Fruit fly (Drosophila melanogaster) whole organism, embryonic: ENCODE results near the gene Chpf.

Experiments used
- CG10267 ChIP-seq: fragments of 200-800 bp; sonication (Bioruptor generic); optimal IDR thresholded peaks from 2 replicates; lab custom pipeline; 2018; ENCODE audit warnings: missing biosample characterization, mild to moderate bottlenecking, missing genetic modification characterization, moderate library complexity
- CG10431 ChIP-seq: fragments of 200-800 bp; sonication (Bioruptor generic); optimal IDR thresholded peaks from 3 replicates; lab custom pipeline; 2018; ENCODE audit warnings: missing biosample characterization, mild to moderate bottlenecking, missing genetic modification characterization
- CG10654 ChIP-seq: fragments of 200-800 bp; sonication (Bioruptor generic); optimal IDR thresholded peaks from 2 replicates; lab custom pipeline; 2016; ENCODE audit warnings: missing biosample characterization, missing genetic modification characterization
- CG10979 ChIP-seq: fragments of 200-800 bp; sonication (Bioruptor generic); optimal IDR thresholded peaks from 2 replicates; lab custom pipeline; 2018; ENCODE audit warnings: missing biosample characterization, mild to moderate bottlenecking, missing genetic modification characterization, moderate library complexity
- CG14014 ChIP-seq: fragments of 200-800 bp; sonication (Bioruptor generic); IDR thresholded peaks from 2 replicates; pipeline ENCODE4 v1.3.6; 2022; ENCODE audit warnings: missing biosample characterization, missing genetic modification characterization
- CG14860 ChIP-seq: fragments of 200-800 bp; sonication (Bioruptor generic); IDR thresholded peaks from 3 replicates; pipeline ENCODE4 v1.3.6; 2022; ENCODE audit warnings: missing biosample characterization, missing genetic modification characterization; ENCODE audit not compliant: partially characterized antibody
- CG15514 ChIP-seq: fragments of 200-800 bp; sonication (Bioruptor generic); optimal IDR thresholded peaks from 3 replicates; lab custom pipeline; 2017; ENCODE audit warnings: missing biosample characterization, missing genetic modification characterization, mild to moderate bottlenecking, moderate library complexity, missing genetic modification reagents
- CG15601 ChIP-seq: fragments of 200-800 bp; sonication (Bioruptor generic); optimal IDR thresholded peaks from 3 replicates; lab custom pipeline; 2019; ENCODE audit warnings: missing biosample characterization, mild to moderate bottlenecking, missing genetic modification characterization, moderate library complexity
- CG17829 ChIP-seq: fragments of 200-800 bp; optimal IDR thresholded peaks from 2 replicates; lab custom pipeline; 2019; ENCODE audit warnings: missing biosample characterization, mild to moderate bottlenecking, missing genetic modification characterization, moderate library complexity
- CG2712 ChIP-seq: fragments of 200-800 bp; optimal IDR thresholded peaks from 3 replicates; lab custom pipeline; 2019; ENCODE audit warnings: missing biosample characterization, mild to moderate bottlenecking, missing genetic modification characterization, moderate library complexity
- CG3065 ChIP-seq: fragments of 200-800 bp; sonication (Bioruptor generic); optimal IDR thresholded peaks from 2 replicates; lab custom pipeline; 2016; ENCODE audit warnings: missing biosample characterization, missing genetic modification characterization
- CG34376 ChIP-seq: fragments of 200-800 bp; sonication (Bioruptor generic); optimal IDR thresholded peaks from 2 replicates; lab custom pipeline; 2018; ENCODE audit warnings: missing biosample characterization, mild to moderate bottlenecking, missing genetic modification characterization
- CG43689 ChIP-seq: fragments of 200-800 bp; sonication (Bioruptor generic); IDR thresholded peaks from 2 replicates; pipeline ENCODE4 v1.3.6; 2022; ENCODE audit warnings: missing biosample characterization, missing genetic modification characterization
- CG4820 ChIP-seq: fragments of 200-800 bp; sonication (Bioruptor generic); optimal IDR thresholded peaks from 3 replicates; lab custom pipeline; 2016; ENCODE audit warnings: missing biosample characterization, missing genetic modification characterization
- CG5180 ChIP-seq: fragments of 200-800 bp; sonication (Bioruptor generic); optimal IDR thresholded peaks from 3 replicates; lab custom pipeline; 2017; ENCODE audit warnings: missing biosample characterization, missing genetic modification characterization, mild to moderate bottlenecking, moderate library complexity, missing genetic modification reagents
- CG5953 ChIP-seq: fragments of 200-800 bp; sonication (Bioruptor generic); IDR thresholded peaks from 2 replicates; pipeline ENCODE4 v1.3.6; 2022; ENCODE audit warnings: missing biosample characterization, missing genetic modification characterization
- CG7556 ChIP-seq: fragments of 200-800 bp; sonication (Bioruptor generic); optimal IDR thresholded peaks from 2 replicates; lab custom pipeline; 2017; ENCODE audit warnings: missing biosample characterization, mild to moderate bottlenecking, missing genetic modification characterization
- CG8089 ChIP-seq: fragments of 200-800 bp; sonication (Bioruptor generic); optimal IDR thresholded peaks from 3 replicates; lab custom pipeline; 2016; ENCODE audit warnings: missing biosample characterization, missing genetic modification characterization
- CG8924 ChIP-seq: fragments of 200-800 bp; optimal IDR thresholded peaks from 3 replicates; lab custom pipeline; 2019; ENCODE audit warnings: missing biosample characterization, mild to moderate bottlenecking, missing genetic modification characterization, moderate library complexity
- CG9215 ChIP-seq: fragments of 200-800 bp; sonication (Bioruptor generic); IDR thresholded peaks from 2 replicates; pipeline ENCODE4 v1.3.6; 2022; ENCODE audit warnings: missing biosample characterization, missing genetic modification characterization
- CG9817 ChIP-seq: fragments of 200-800 bp; sonication (Bioruptor generic); optimal IDR thresholded peaks from 2 replicates; lab custom pipeline; 2018; ENCODE audit warnings: missing biosample characterization, mild to moderate bottlenecking, missing genetic modification characterization, moderate library complexity
- D ChIP-seq, 2 experiments: fragments of 200-800 bp in 1 of 2; fragments of >200 bp in 1 of 2; sonication (Bioruptor generic) in 1 of 2; optimal IDR thresholded peaks; 2 replicates in 1 of 2; 3 replicates in 1 of 2; lab custom pipeline; 2017; ENCODE audit warnings: mild to moderate bottlenecking in 1 of 2, missing biosample characterization in 1 of 2, missing genetic modification characterization in 1 of 2, missing genetic modification reagents in 1 of 2
- Doc3 ChIP-seq: fragments of 200-800 bp; sonication (Bioruptor generic); IDR thresholded peaks from 3 replicates; pipeline ENCODE4 v1.3.6; 2022; ENCODE audit warnings: missing biosample characterization, missing genetic modification characterization; ENCODE audit not compliant: partially characterized antibody
- HLH4C ChIP-seq: fragments of 200-800 bp; sonication (Bioruptor generic); IDR thresholded peaks from 3 replicates; pipeline ENCODE4 v1.3.6; 2022; ENCODE audit warnings: missing biosample characterization, missing genetic modification characterization; ENCODE audit not compliant: partially characterized antibody
- Tbp ChIP-seq: fragments of >200 bp; optimal IDR thresholded peaks from 2 replicates; lab custom pipeline; 2018; ENCODE audit warnings: missing biosample characterization, missing genetic modification characterization
- abd-A ChIP-seq: fragments of 200-800 bp; sonication (Bioruptor generic); optimal IDR thresholded peaks from 3 replicates; lab custom pipeline; 2019; ENCODE audit warnings: missing biosample characterization, mild to moderate bottlenecking, missing genetic modification characterization, moderate library complexity
- cg ChIP-seq: fragments of 200-800 bp; sonication (Bioruptor generic); optimal IDR thresholded peaks from 3 replicates; lab custom pipeline; 2019; ENCODE audit warnings: missing biosample characterization, mild to moderate bottlenecking, missing genetic modification characterization, moderate library complexity
- chn ChIP-seq: fragments of 200-800 bp; sonication (Bioruptor generic); optimal IDR thresholded peaks from 2 replicates; lab custom pipeline; 2016; ENCODE audit warnings: missing biosample characterization, missing genetic modification characterization
- dati ChIP-seq: fragments of 200-800 bp; sonication (Bioruptor generic); IDR thresholded peaks from 2 replicates; pipeline ENCODE4 v1.3.6; 2022; ENCODE audit warnings: missing biosample characterization, missing genetic modification characterization
- dimm ChIP-seq: fragments of 200-800 bp; sonication (Bioruptor generic); IDR thresholded peaks from 2 replicates; pipeline ENCODE4 v1.3.6; 2022; ENCODE audit warnings: missing biosample characterization, missing genetic modification characterization
- gem ChIP-seq: fragments of 200-800 bp; sonication (Bioruptor generic); optimal IDR thresholded peaks from 2 replicates; lab custom pipeline; 2019; ENCODE audit warnings: missing biosample characterization, mild to moderate bottlenecking, missing genetic modification characterization, moderate library complexity
- grn ChIP-seq: fragments of 200-800 bp; sonication (Bioruptor generic); optimal IDR thresholded peaks from 3 replicates; lab custom pipeline; 2017; ENCODE audit warnings: missing biosample characterization, missing genetic modification characterization
- gsb ChIP-seq: fragments of 200-800 bp; sonication (Bioruptor generic); IDR thresholded peaks from 2 replicates; pipeline ENCODE4 v1.3.6; 2022; ENCODE audit warnings: missing biosample characterization, missing genetic modification characterization
- gsb-n ChIP-seq: fragments of 200-800 bp; sonication (Bioruptor generic); optimal IDR thresholded peaks from 3 replicates; lab custom pipeline; 2018; ENCODE audit warnings: missing biosample characterization, mild to moderate bottlenecking, missing genetic modification characterization
- jigr1 ChIP-seq: fragments of 200-800 bp; sonication (Bioruptor generic); IDR thresholded peaks from 3 replicates; pipeline ENCODE4 v1.3.6; 2022; ENCODE audit warnings: missing biosample characterization, missing genetic modification characterization
- jing ChIP-seq: fragments of 200-800 bp; sonication (Bioruptor generic); optimal IDR thresholded peaks from 2 replicates; lab custom pipeline; 2018; ENCODE audit warnings: missing biosample characterization, mild to moderate bottlenecking, missing genetic modification characterization
- mirr ChIP-seq: fragments of 200-800 bp; sonication (Bioruptor generic); optimal IDR thresholded peaks from 3 replicates; lab custom pipeline; 2018; ENCODE audit warnings: missing biosample characterization, mild to moderate bottlenecking, missing genetic modification characterization
- nau ChIP-seq: fragments of 200-800 bp; sonication (Bioruptor generic); optimal IDR thresholded peaks from 3 replicates; lab custom pipeline; 2017; ENCODE audit warnings: missing biosample characterization, mild to moderate bottlenecking, missing genetic modification characterization, missing genetic modification reagents
- pan ChIP-seq, 4 experiments: fragments of >200 bp in 3 of 4; fragments of 200-800 bp in 1 of 4; sonication (Bioruptor generic) in 1 of 4; optimal IDR thresholded peaks in 3 of 4; IDR thresholded peaks in 1 of 4; 2 replicates each; pipeline versions ENCODE4 v1.3.6 to Lab custom; 2017 to 2022; ENCODE audit warnings: missing biosample characterization in 2 of 4, missing genetic modification characterization in 2 of 4, mixed read lengths in 1 of 4
- peb ChIP-seq: fragments of 200-800 bp; sonication (Bioruptor generic); IDR thresholded peaks from 2 replicates; pipeline ENCODE4 v1.3.6; 2022; ENCODE audit warnings: missing biosample characterization, missing genetic modification characterization
- phol ChIP-seq: fragments of 200-800 bp; sonication (Bioruptor generic); optimal IDR thresholded peaks from 3 replicates; lab custom pipeline; 2018; ENCODE audit warnings: missing biosample characterization, mild to moderate bottlenecking, missing genetic modification characterization, moderate library complexity
- pum ChIP-seq: fragments of 200-800 bp; sonication (Bioruptor generic); optimal IDR thresholded peaks from 2 replicates; lab custom pipeline; 2016; ENCODE audit warnings: missing biosample characterization, missing genetic modification characterization
- sim ChIP-seq: fragments of 200-800 bp; sonication (Bioruptor generic); IDR thresholded peaks from 2 replicates; pipeline ENCODE4 v1.3.6; 2022; ENCODE audit warnings: missing biosample characterization, missing genetic modification characterization
- ssp ChIP-seq: fragments of 200-800 bp; sonication (Bioruptor generic); IDR thresholded peaks from 2 replicates; pipeline ENCODE4 v1.3.6; 2022; ENCODE audit warnings: missing biosample characterization, missing genetic modification characterization
- tgo ChIP-seq: fragments of 200-800 bp; sonication (Bioruptor generic); IDR thresholded peaks from 3 replicates; pipeline ENCODE4 v1.3.6; 2022; ENCODE audit warnings: missing biosample characterization, missing genetic modification characterization
- tio ChIP-seq: fragments of 200-800 bp; sonication (Bioruptor generic); optimal IDR thresholded peaks from 2 replicates; lab custom pipeline; 2017; ENCODE audit warnings: missing biosample characterization, missing genetic modification characterization, inconsistent platforms
- vvl ChIP-seq: fragments of 200-800 bp; sonication (Bioruptor generic); IDR thresholded peaks from 2 replicates; pipeline ENCODE4 v1.3.6; 2022; ENCODE audit warnings: missing biosample characterization, missing genetic modification characterization
- z ChIP-seq: fragments of 200-800 bp; sonication (Bioruptor generic); IDR thresholded peaks from 3 replicates; pipeline ENCODE4 v1.3.6; 2022; ENCODE audit warnings: missing biosample characterization, missing genetic modification characterization

Gene Chpf

dm6 chrX:13127973-13128749 lies 15.9 kb upstream of the Chpf start (continued):
- TF ChIP-seq D (optimal IDR thresholded peaks at IDR 0.05; lab: Kevin White, UChicago) (no peak), D (GFP tag; optimal IDR thresholded peaks at IDR 0.05; lab: Kevin White, UChicago) (peak; percentile 31), tio (GFP tag; lab: Kevin White, UChicago) (peak; percentile 52), CG2712 (tag; lab: Kevin White, UChicago) (peak; percentile 44), dimm (GFP tag; lab: Robert Waterston, UW) (no peak), CG10431 (GFP tag; lab: Kevin White, UChicago) (no peak), sim (GFP tag; lab: Robert Waterston, UW) (no peak), CG9215 (GFP tag; lab: Robert Waterston, UW) (no peak), CG10979 (tag; lab: Kevin White, UChicago) (peak; percentile 49), pum (GFP tag; lab: Kevin White, UChicago) (peak; percentile 50), phol (tag; lab: Kevin White, UChicago) (peak; percentile 23), tgo (peak; percentile 34; the same call in 1 of the 3 replicates), CG10267 (peak; percentile 17), CG14014 (GFP tag; lab: Robert Waterston, UW) (peak; percentile 19; the same call in 1 of the 2 replicates), abd-A (tag; lab: Kevin White, UChicago) (no peak), gsb (no peak), CG15514 (no peak), CG5180 (GFP tag; lab: Kevin White, UChicago) (no peak), CG4820 (no peak), cg (GFP tag; lab: Kevin White, UChicago) (no peak), CG8924 (peak; percentile 37), CG10654 (GFP tag; lab: Kevin White, UChicago) (peak; percentile 3), nau (GFP tag; lab: Kevin White, UChicago) (no peak), jing (GFP tag; lab: Kevin White, UChicago) (no peak), CG7556 (GFP tag; lab: Kevin White, UChicago) (no peak), vvl (GFP tag; lab: Robert Waterston, UW) (peak; percentile 72), CG17829 (tag; lab: Kevin White, UChicago) (peak; percentile 34), CG5953 (0 out of 2 replicates have a peak, but pooled peaks have one; percentile 10), Doc3 (no peak), ssp (GFP tag; lab: Robert Waterston, UW) (0 out of 2 replicates have a peak, but pooled peaks have one; percentile 16), z (no peak), peb (no peak), HLH4C (GFP tag; lab: Robert Waterston, UW) (no peak), CG8089 (GFP tag; lab: Kevin White, UChicago) (peak; percentile 24), CG14860 (GFP tag; lab: Robert Waterston, UW) (no peak), jigr1 (GFP tag; lab: Robert Waterston, UW) (no peak), gsb-n (tag; lab: Kevin White, UChicago) (peak; percentile 1), gem (tag; lab: Kevin White, UChicago) (peak; percentile 52), dati (GFP tag; lab: Robert Waterston, UW) (no peak), CG9817 (tag; lab: Kevin White, UChicago) (no peak), chn (GFP tag; lab: Kevin White, UChicago) (peak; percentile 67), Tbp (no peak), grn (GFP tag; lab: Kevin White, UChicago) (no peak), mirr (GFP tag; lab: Kevin White, UChicago) (no peak), CG34376 (GFP tag; lab: Kevin White, UChicago) (no peak), CG43689 (GFP tag; lab: Robert Waterston, UW) (no peak), pan (optimal IDR thresholded peaks at IDR 0.05; lab: Kevin White, UChicago) (no peak), pan (GFP tag; optimal IDR thresholded peaks at IDR 0.05 in 1 of 2, IDR thresholded peaks at IDR 0.05 in 1 of 2) (peak in 1 of 2 experiments; percentile 30), CG3065 (GFP tag; lab: Kevin White, UChicago) (no peak), CG15601 (no peak)
